Worm (Caenorhabditis elegans) whole organism, L4 larva: Measurements from ENCODE around the gene C52G5.3.

Experiments used
- D1046.2 ChIP-seq: fragments of 200-800 bp; sonication (Bioruptor generic); IDR thresholded peaks from 2 replicates; pipeline ENCODE4 v1.3.6; 2022; ENCODE audit warnings: missing genetic modification characterization, missing compliant biosample characterization
- F37D6.2 ChIP-seq: sonication (generic microtip); optimal IDR thresholded peaks from 2 replicates; lab custom pipeline; 2016; ENCODE audit warnings: mild to moderate bottlenecking, missing genetic modification characterization, missing compliant biosample characterization
- F44E2.7 ChIP-seq: fragments of 200-800 bp; sonication (Bioruptor generic); IDR thresholded peaks from 2 replicates; pipeline ENCODE4 v2.1.2; 2022; ENCODE audit warnings: missing genetic modification characterization, missing compliant biosample characterization
- R02D3.7 ChIP-seq: fragments of 150-350 bp; sonication (generic microtip); optimal IDR thresholded peaks from 3 replicates; lab custom pipeline; 2014; ENCODE audit warnings: missing biosample characterization, missing genetic modification characterization
- T26A8.4 ChIP-seq: fragments of 200-800 bp; sonication (Bioruptor generic); IDR thresholded peaks from 2 replicates; pipeline ENCODE4 v1.3.6; 2022; ENCODE audit warnings: missing genetic modification characterization, missing compliant biosample characterization
- ama-1 ChIP-seq: fragments of 150-350 bp; optimal IDR thresholded peaks from 2 replicates; lab custom pipeline; 2014; ENCODE audit warnings: inconsistent platforms, mixed read lengths
- ceh-20 ChIP-seq: fragments of 200-800 bp; sonication (Bioruptor generic); IDR thresholded peaks from 2 replicates; pipeline ENCODE4 v1.3.6; 2022; ENCODE audit warnings: missing genetic modification reagents, missing genetic modification characterization, missing compliant biosample characterization
- ceh-28 ChIP-seq: fragments of 150-350 bp; optimal IDR thresholded peaks from 2 replicates; lab custom pipeline; 2014; ENCODE audit warnings: missing biosample characterization, missing genetic modification reagents, missing genetic modification characterization
- ceh-32 ChIP-seq: sonication (generic microtip); optimal IDR thresholded peaks from 2 replicates; lab custom pipeline; 2016; ENCODE audit warnings: mild to moderate bottlenecking, missing genetic modification characterization, missing compliant biosample characterization; ENCODE audit not compliant: poor library complexity
- ceh-44 ChIP-seq: fragments of 200-800 bp; sonication (Bioruptor generic); IDR thresholded peaks from 2 replicates; pipeline ENCODE4 v1.3.6; 2022; ENCODE audit warnings: missing genetic modification reagents, missing genetic modification characterization, missing compliant biosample characterization
- ceh-62 ChIP-seq: sonication (generic microtip); optimal IDR thresholded peaks from 2 replicates; lab custom pipeline; 2017; ENCODE audit warnings: missing biosample characterization, missing genetic modification characterization
- ces-1 ChIP-seq: fragments of 150-350 bp; sonication (generic microtip); optimal IDR thresholded peaks from 4 replicates; lab custom pipeline; 2014; ENCODE audit warnings: missing biosample characterization, missing genetic modification reagents, missing genetic modification characterization
- daf-12 ChIP-seq: fragments of 150-350 bp; optimal IDR thresholded peaks from 2 replicates; lab custom pipeline; 2014; ENCODE audit warnings: missing biosample characterization, missing genetic modification reagents, missing genetic modification characterization
- daf-16 ChIP-seq, 3 experiments: sonication (generic microtip); optimal IDR thresholded peaks; 2 replicates each; lab custom pipeline; 2016 to 2017; ENCODE audit warnings: missing genetic modification characterization in 3 of 3, missing genetic modification reagents in 3 of 3, mild to moderate bottlenecking in 2 of 3, missing compliant biosample characterization in 2 of 3, missing biosample characterization in 1 of 3, moderate library complexity in 1 of 3
- daf-19 ChIP-seq: fragments of 200-800 bp; sonication (Bioruptor generic); conservative IDR thresholded peaks from 2 replicates; pipeline ENCODE4 v1.3.6; 2022; ENCODE audit warnings: missing genetic modification characterization, missing compliant biosample characterization
- daf-8 ChIP-seq: fragments of 200-800 bp; sonication (Bioruptor generic); IDR thresholded peaks from 2 replicates; pipeline ENCODE4 v1.3.6; 2022; ENCODE audit warnings: missing genetic modification characterization, missing compliant biosample characterization
- dmd-6 ChIP-seq: fragments of 200-800 bp; sonication (Bioruptor generic); IDR thresholded peaks from 2 replicates; pipeline ENCODE4 v1.3.6; 2022; ENCODE audit warnings: missing genetic modification reagents, missing genetic modification characterization, missing compliant biosample characterization
- duxl-1 ChIP-seq: sonication (generic microtip); optimal IDR thresholded peaks from 2 replicates; lab custom pipeline; 2016; ENCODE audit warnings: mild to moderate bottlenecking, missing genetic modification characterization, moderate library complexity, missing compliant biosample characterization; ENCODE audit not compliant: poor library complexity
- egl-27 ChIP-seq: sonication (generic microtip); optimal IDR thresholded peaks from 3 replicates; lab custom pipeline; 2017; ENCODE audit warnings: missing biosample characterization, missing genetic modification reagents, missing genetic modification characterization
- fkh-10 ChIP-seq: fragments of 150-350 bp; optimal IDR thresholded peaks from 2 replicates; lab custom pipeline; 2014; ENCODE audit warnings: missing biosample characterization, missing genetic modification reagents, missing genetic modification characterization
- hif-1 ChIP-seq, 2 experiments: sonication (generic microtip); optimal IDR thresholded peaks; 2 replicates each; lab custom pipeline; 2016 to 2017; ENCODE audit warnings: missing compliant biosample characterization in 2 of 2, missing genetic modification characterization in 2 of 2, missing genetic modification reagents in 2 of 2, missing genotype in 2 of 2, mild to moderate bottlenecking in 1 of 2
- hlh-11 ChIP-seq: fragments of 200-800 bp; sonication (Bioruptor generic); optimal IDR thresholded peaks from 2 replicates; lab custom pipeline; 2018; ENCODE audit warnings: mild to moderate bottlenecking, missing genetic modification characterization, missing compliant biosample characterization
- jun-1 ChIP-seq: fragments of 150-350 bp; optimal IDR thresholded peaks from 2 replicates; lab custom pipeline; 2014; ENCODE audit warnings: missing biosample characterization, missing genetic modification reagents, missing genetic modification characterization
- lin-1 ChIP-seq: fragments of 200-800 bp; sonication (Bioruptor generic); IDR thresholded peaks from 2 replicates; pipeline ENCODE4 v1.3.6; 2022; ENCODE audit warnings: missing genetic modification reagents, missing genetic modification characterization, missing compliant biosample characterization
- lin-29 ChIP-seq: fragments of 200-800 bp; sonication (Bioruptor generic); IDR thresholded peaks from 2 replicates; pipeline ENCODE4 v1.3.6; 2022; ENCODE audit warnings: missing genetic modification reagents, missing genetic modification characterization, missing compliant biosample characterization
- lin-38 ChIP-seq: fragments of 200-800 bp; sonication (Bioruptor generic); IDR thresholded peaks from 2 replicates; pipeline ENCODE4 v1.3.6; 2022; ENCODE audit warnings: missing genetic modification reagents, missing genetic modification characterization, missing compliant biosample characterization
- madf-5 ChIP-seq, 2 experiments: fragments of 200-800 bp; sonication (Bioruptor generic); IDR thresholded peaks; 2 replicates each; pipeline ENCODE4 v1.3.6; 2022; ENCODE audit warnings: missing compliant biosample characterization in 2 of 2, missing genetic modification characterization in 2 of 2
- mdl-1 ChIP-seq, 2 experiments: fragments of 150-350 bp in 1 of 2; sonication (generic microtip) in 1 of 2; optimal IDR thresholded peaks; 2 replicates each; lab custom pipeline; 2014 to 2017; ENCODE audit warnings: missing biosample characterization in 2 of 2, missing genetic modification characterization in 2 of 2
- mes-2 ChIP-seq: sonication (generic microtip); optimal IDR thresholded peaks from 2 replicates; lab custom pipeline; 2016; ENCODE audit warnings: missing genotype, mild to moderate bottlenecking, missing genetic modification characterization, missing compliant biosample characterization; ENCODE audit not compliant: poor library complexity, severe bottlenecking
- nhr-10 ChIP-seq: fragments of 150-350 bp; optimal IDR thresholded peaks from 2 replicates; lab custom pipeline; 2014; ENCODE audit warnings: missing biosample characterization, missing genetic modification characterization
- nhr-11 ChIP-seq: fragments of 150-350 bp; optimal IDR thresholded peaks from 2 replicates; lab custom pipeline; 2014; ENCODE audit warnings: missing biosample characterization, missing genetic modification characterization
- nhr-25 ChIP-seq: sonication (generic microtip); optimal IDR thresholded peaks from 2 replicates; lab custom pipeline; 2017; ENCODE audit warnings: missing genetic modification characterization, mild to moderate bottlenecking, missing compliant biosample characterization, antibody characterized with exemption, moderate library complexity, borderline replicate concordance; ENCODE audit not compliant: insufficient read depth
- nhr-28 ChIP-seq: fragments of 150-350 bp; optimal IDR thresholded peaks from 2 replicates; lab custom pipeline; 2014; ENCODE audit warnings: missing biosample characterization, missing genetic modification characterization
- nhr-48 ChIP-seq: sonication (generic microtip); optimal IDR thresholded peaks from 2 replicates; lab custom pipeline; 2016; ENCODE audit warnings: mild to moderate bottlenecking, missing genetic modification characterization, missing compliant biosample characterization
- nhr-76 ChIP-seq: fragments of 150-350 bp; optimal IDR thresholded peaks from 2 replicates; lab custom pipeline; 2014; ENCODE audit warnings: missing biosample characterization, missing genetic modification characterization
- pqm-1 ChIP-seq: sonication (generic microtip); optimal IDR thresholded peaks from 2 replicates; lab custom pipeline; 2017; ENCODE audit warnings: missing biosample characterization, missing genetic modification characterization
- saeg-2 ChIP-seq: fragments of 200-800 bp; sonication (Bioruptor generic); IDR thresholded peaks from 2 replicates; pipeline ENCODE4 v1.3.6; 2022; ENCODE audit warnings: missing genetic modification reagents, missing genetic modification characterization, missing compliant biosample characterization
- tag-97 ChIP-seq: fragments of 200-800 bp; sonication (Bioruptor generic); IDR thresholded peaks from 2 replicates; pipeline ENCODE4 v1.3.6; 2022; ENCODE audit warnings: missing genetic modification characterization, missing compliant biosample characterization
- tra-1 ChIP-seq: fragments of 200-800 bp; sonication (Bioruptor generic); IDR thresholded peaks from 2 replicates; pipeline ENCODE4 v1.3.6; 2022; ENCODE audit warnings: missing genetic modification reagents, missing genetic modification characterization, missing compliant biosample characterization
- unc-39 ChIP-seq: sonication (generic microtip); optimal IDR thresholded peaks from 2 replicates; lab custom pipeline; 2017; ENCODE audit warnings: missing biosample characterization, missing genetic modification characterization
- vab-7 ChIP-seq: fragments of 200-800 bp; sonication (Bioruptor generic); IDR thresholded peaks from 2 replicates; pipeline ENCODE4 v1.3.6; 2022; ENCODE audit warnings: missing genetic modification reagents, missing genetic modification characterization, missing compliant biosample characterization
- zfp-2 ChIP-seq: sonication (generic microtip); optimal IDR thresholded peaks from 2 replicates; lab custom pipeline; 2016; ENCODE audit warnings: mild to moderate bottlenecking, missing genetic modification characterization, missing compliant biosample characterization
- zfp-3 ChIP-seq: fragments of 200-800 bp; sonication (Bioruptor generic); conservative IDR thresholded peaks from 2 replicates; pipeline ENCODE4 v1.3.6; 2022; ENCODE audit warnings: missing genetic modification reagents, missing genetic modification characterization, missing compliant biosample characterization
- zip-2 ChIP-seq: fragments of 150-350 bp; optimal IDR thresholded peaks from 2 replicates; lab custom pipeline; 2014; ENCODE audit warnings: missing biosample characterization, missing genetic modification characterization
- ztf-7 ChIP-seq: fragments of 150-350 bp; optimal IDR thresholded peaks from 2 replicates; lab custom pipeline; 2014; ENCODE audit warnings: missing biosample characterization, missing genetic modification characterization

C52G5.3 gene

ce11 chrX:12872022-12872888 is 26.3 kb upstream of the C52G5.3 start (continued):
- TF ChIP-seq ceh-20 (peak; percentile 60), F37D6.2 (tag; lab: Kevin White, UChicago) (no peak), nhr-48 (peak; percentile 99), daf-12 (tag; lab: Kevin White, UChicago) (no peak), nhr-10 (tag; lab: Kevin White, UChicago) (peak; percentile 97), tra-1 (GFP tag; lab: Robert Waterston, UW) (peak; percentile 100), zfp-3 (GFP tag; lab: Robert Waterston, UW) (peak; percentile 72), daf-19 (no peak), ceh-44 (GFP tag; lab: Robert Waterston, UW) (no peak), ceh-28 (peak; percentile 24), jun-1 (tag; lab: Kevin White, UChicago) (peak; percentile 66), zfp-2 (tag; lab: Kevin White, UChicago) (no peak), T26A8.4 (GFP tag; lab: Robert Waterston, UW) (peak; percentile 88), D1046.2 (no peak), lin-1 (GFP tag; lab: Robert Waterston, UW) (peak; percentile 96), nhr-76 (tag; lab: Kevin White, UChicago) (peak; percentile 50), ceh-32 (tag; lab: Kevin White, UChicago) (no peak), F44E2.7 (GFP tag; lab: Robert Waterston, UW) (no peak), vab-7 (GFP tag; lab: Robert Waterston, UW) (no peak), ceh-62 (tag; lab: Kevin White, UChicago) (no peak)

- peak; percentile 95 for TF ChIP-seq pqm-1 (tag; lab: Kevin White, UChicago)
- peak; percentile 12 for TF ChIP-seq mes-2 (tag; lab: Kevin White, UChicago)
- peak; percentile 22; the same call in 1 of the 2 replicates for TF ChIP-seq dmd-6 (GFP tag; lab: Robert Waterston, UW)
- TF ChIP-seq zfp-3 (GFP tag; lab: Robert Waterston, UW), result no peak
- TF ChIP-seq daf-8, result no peak
- no peak for TF ChIP-seq jun-1 (tag; lab: Kevin White, UChicago)
- no peak for TF ChIP-seq ztf-7 (tag; lab: Kevin White, UChicago)
- peak in 1 of 2 experiments; percentile 67 for TF ChIP-seq daf-16 (GFP tag; optimal IDR thresholded peaks at IDR 0.05; lab: Kevin White, UChicago)
- peak; percentile 11 for TF ChIP-seq daf-16 (tag; optimal IDR thresholded peaks at IDR 0.05; lab: Kevin White, UChicago)
- TF ChIP-seq lin-29, result no peak
- TF ChIP-seq nhr-25 (tag; lab: Kevin White, UChicago), result no peak
- no peak for TF ChIP-seq ama-1 (lab: Kevin White, UChicago)
- TF ChIP-seq unc-39 (tag; lab: Kevin White, UChicago), result no peak
- no peak for TF ChIP-seq tag-97 (GFP tag; lab: Robert Waterston, UW)
- TF ChIP-seq F37D6.2 (tag; lab: Kevin White, UChicago), result no peak
- peak; percentile 41 for TF ChIP-seq nhr-11 (tag; lab: Kevin White, UChicago)
- no peak for TF ChIP-seq R02D3.7 (tag; lab: Kevin White, UChicago)
- TF ChIP-seq ces-1 (GFP tag; lab: Kevin White, UChicago), result no peak
- TF ChIP-seq zip-2 (tag; lab: Kevin White, UChicago), result no peak
- TF ChIP-seq mdl-1 (tag; optimal IDR thresholded peaks at IDR 0.05; lab: Kevin White, UChicago), result peak in 1 of 2 experiments; percentile 66
- TF ChIP-seq saeg-2, result no peak
- TF ChIP-seq egl-27 (tag; lab: Kevin White, UChicago), result no peak
- TF ChIP-seq hif-1 (tag; optimal IDR thresholded peaks at IDR 0.05; lab: Kevin White, UChicago), result peak in 1 of 2 experiments; percentile 81
- peak; percentile 76 for TF ChIP-seq hlh-11 (tag; lab: Kevin White, UChicago)
- no peak for TF ChIP-seq duxl-1 (tag; lab: Kevin White, UChicago)
- TF ChIP-seq ceh-44 (GFP tag; lab: Robert Waterston, UW), result no peak
- TF ChIP-seq madf-5 (GFP tag; IDR thresholded peaks at IDR 0.05; lab: Robert Waterston, UW), result no peak
- TF ChIP-seq nhr-28 (tag; lab: Kevin White, UChicago), result peak; percentile 48
- TF ChIP-seq fkh-10, result no peak
- 0 out of 2 replicates have a peak, but pooled peaks have one; percentile 10 for TF ChIP-seq lin-38 (GFP tag; lab: Robert Waterston, UW)
Observed at ce11 chrX:12869827-12870394, 24.0 kb upstream of the C52G5.3 start.
